Fruit fly (Drosophila melanogaster) whole organism, wandering third instar larva: ENCODE data around the gene CG34125.

Experiments used
- Abd-B ChIP-seq: fragments of >200 bp; optimal IDR thresholded peaks from 2 replicates; lab custom pipeline; 2017; ENCODE audit warnings: missing biosample characterization, missing genetic modification characterization
- CG32264 ChIP-seq: fragments of 200-800 bp; sonication (Bioruptor generic); optimal IDR thresholded peaks from 2 replicates; lab custom pipeline; 2016; ENCODE audit warnings: missing biosample characterization, missing genetic modification characterization
- CG9705 ChIP-seq: fragments of 200-800 bp; sonication (Bioruptor generic); optimal IDR thresholded peaks from 2 replicates; lab custom pipeline; 2018; ENCODE audit warnings: missing biosample characterization, mild to moderate bottlenecking, missing genetic modification characterization
- CrebA ChIP-seq: fragments of 200-800 bp; sonication (Bioruptor generic); optimal IDR thresholded peaks from 2 replicates; lab custom pipeline; 2016; ENCODE audit warnings: missing biosample characterization, mild to moderate bottlenecking, missing genetic modification characterization, borderline replicate concordance
- Dfd ChIP-seq: fragments of >200 bp; optimal IDR thresholded peaks from 2 replicates; lab custom pipeline; 2017; ENCODE audit warnings: missing biosample characterization, missing genetic modification characterization
- Dif ChIP-seq: fragments of 200-275, 200-300 bp; sonication (Bioruptor generic); optimal IDR thresholded peaks from 2 replicates; lab custom pipeline; 2018; ENCODE audit warnings: missing biosample characterization, missing genetic modification characterization; ENCODE audit not compliant: partially characterized antibody
- GATAd ChIP-seq: sonication (Bioruptor generic); optimal IDR thresholded peaks from 2 replicates; lab custom pipeline; 2016; ENCODE audit warnings: missing biosample characterization, missing genetic modification characterization
- HLH106 ChIP-seq: fragments of 200-800 bp; optimal IDR thresholded peaks from 3 replicates; lab custom pipeline; 2019; ENCODE audit warnings: missing biosample characterization, mild to moderate bottlenecking, missing genetic modification characterization, moderate library complexity
- Hnf4 ChIP-seq: fragments of 200-800 bp; sonication (Bioruptor generic); optimal IDR thresholded peaks from 2 replicates; lab custom pipeline; 2016; ENCODE audit warnings: missing biosample characterization, mild to moderate bottlenecking, missing genetic modification characterization
- Hr78 ChIP-seq: fragments of >200 bp; optimal IDR thresholded peaks from 2 replicates; lab custom pipeline; 2017; ENCODE audit warnings: missing biosample characterization, missing genetic modification characterization
- Hr83 ChIP-seq: fragments of 200-300 bp; sonication (Bioruptor generic); optimal IDR thresholded peaks from 2 replicates; lab custom pipeline; 2016; ENCODE audit warnings: missing biosample characterization, mild to moderate bottlenecking, missing genetic modification characterization, moderate library complexity; ENCODE audit not compliant: poor library complexity, severe bottlenecking
- Jra ChIP-seq: sonication (Bioruptor generic); optimal IDR thresholded peaks from 2 replicates; lab custom pipeline; 2016; ENCODE audit warnings: missing biosample characterization, missing genetic modification characterization
- Mio ChIP-seq: sonication (Bioruptor generic); optimal IDR thresholded peaks from 2 replicates; lab custom pipeline; 2016; ENCODE audit warnings: missing biosample characterization, missing genetic modification characterization
- Myc ChIP-seq: fragments of >200 bp; optimal IDR thresholded peaks from 2 replicates; lab custom pipeline; 2017
- N ChIP-seq: fragments of >200 bp; optimal IDR thresholded peaks from 2 replicates; lab custom pipeline; 2018; ENCODE audit warnings: missing biosample characterization, missing external identifiers, missing genetic modification characterization
- OdsH ChIP-seq: fragments of 200-800 bp; sonication (Bioruptor generic); optimal IDR thresholded peaks from 2 replicates; lab custom pipeline; 2016; ENCODE audit warnings: missing biosample characterization, mild to moderate bottlenecking, missing genetic modification characterization
- Rel ChIP-seq, 2 experiments: fragments of 200-800 bp; sonication (Bioruptor generic) in 1 of 2; optimal IDR thresholded peaks; 2 replicates in 1 of 2; 3 replicates in 1 of 2; lab custom pipeline; 2016 to 2019; ENCODE audit warnings: mild to moderate bottlenecking in 2 of 2, missing biosample characterization in 2 of 2, missing genetic modification characterization in 2 of 2, moderate library complexity in 1 of 2
- Sp1 ChIP-seq: fragments of 200-800 bp; sonication (Bioruptor generic); optimal IDR thresholded peaks from 3 replicates; lab custom pipeline; 2019; ENCODE audit warnings: missing biosample characterization, mild to moderate bottlenecking, missing genetic modification characterization, moderate library complexity
- Vsx2 ChIP-seq: fragments of 200-300, 225-300 bp; sonication (Bioruptor generic); optimal IDR thresholded peaks from 2 replicates; lab custom pipeline; 2018; ENCODE audit warnings: missing biosample characterization, missing genetic modification characterization; ENCODE audit not compliant: partially characterized antibody
- br ChIP-seq: fragments of 200-800 bp; sonication (Bioruptor generic); optimal IDR thresholded peaks from 2 replicates; lab custom pipeline; 2016; ENCODE audit warnings: missing biosample characterization, missing genetic modification characterization
- brk ChIP-seq: fragments of 200-800 bp; sonication (Bioruptor generic); optimal IDR thresholded peaks from 2 replicates; lab custom pipeline; 2016; ENCODE audit warnings: missing biosample characterization, mild to moderate bottlenecking, missing genetic modification characterization
- dl ChIP-seq, 2 experiments: fragments of 175-275, 200-275 bp in 1 of 2; fragments of 200-275 bp in 1 of 2; sonication (Bioruptor generic); optimal IDR thresholded peaks; lab custom pipeline; 2018; ENCODE audit warnings: mild to moderate bottlenecking in 2 of 2, missing biosample characterization in 2 of 2, missing genetic modification characterization in 2 of 2, moderate library complexity in 2 of 2; ENCODE audit not compliant: partially characterized antibody in 2 of 2, insufficient read depth in 1 of 2
- dmrt93B ChIP-seq: fragments of 200-800 bp; sonication (Bioruptor generic); optimal IDR thresholded peaks from 2 replicates; lab custom pipeline; 2018; ENCODE audit warnings: missing biosample characterization, mild to moderate bottlenecking, missing genetic modification characterization
- dsf ChIP-seq: sonication (Bioruptor generic); optimal IDR thresholded peaks from 2 replicates; lab custom pipeline; 2016; ENCODE audit warnings: missing biosample characterization, missing genetic modification characterization, borderline replicate concordance
- ey ChIP-seq: fragments of 200-800 bp; sonication (Bioruptor generic); optimal IDR thresholded peaks from 2 replicates; lab custom pipeline; 2016; ENCODE audit warnings: missing biosample characterization, missing genetic modification characterization
- foxo ChIP-seq, 2 experiments: fragments of 200-800 bp; sonication (Bioruptor generic); optimal IDR thresholded peaks; 2 replicates in 1 of 2; 3 replicates in 1 of 2; lab custom pipeline; 2016 to 2017; ENCODE audit warnings: missing biosample characterization in 2 of 2, missing genetic modification characterization in 2 of 2
- fru ChIP-seq: fragments of 200-800 bp; sonication (Bioruptor generic); optimal IDR thresholded peaks from 3 replicates; lab custom pipeline; 2016; ENCODE audit warnings: missing biosample characterization, mild to moderate bottlenecking, missing genetic modification characterization
- h ChIP-seq: fragments of 200-800 bp; sonication (Bioruptor generic); optimal IDR thresholded peaks from 3 replicates; lab custom pipeline; 2016; ENCODE audit warnings: missing biosample characterization, mild to moderate bottlenecking, missing genetic modification characterization
- jim ChIP-seq: fragments of 175-275, 200-325 bp; sonication (Bioruptor generic); optimal IDR thresholded peaks from 2 replicates; lab custom pipeline; 2016; ENCODE audit warnings: missing biosample characterization, mild to moderate bottlenecking, missing genetic modification characterization
- lola ChIP-seq: fragments of >200 bp; optimal IDR thresholded peaks from 2 replicates; lab custom pipeline; 2017; ENCODE audit warnings: missing biosample characterization, missing genetic modification characterization
- pan ChIP-seq: fragments of >200 bp; optimal IDR thresholded peaks from 2 replicates; lab custom pipeline; 2017
- psq ChIP-seq: fragments of 200-800 bp; sonication (Bioruptor generic); optimal IDR thresholded peaks from 3 replicates; lab custom pipeline; 2017; ENCODE audit warnings: missing biosample characterization, mild to moderate bottlenecking, missing genetic modification characterization, moderate library complexity
- rgr ChIP-seq: fragments of 200-800 bp; sonication (Bioruptor generic); optimal IDR thresholded peaks from 3 replicates; lab custom pipeline; 2016; ENCODE audit warnings: missing biosample characterization, mild to moderate bottlenecking, missing genetic modification characterization
- sage ChIP-seq: fragments of 200-800 bp; sonication (Bioruptor generic); optimal IDR thresholded peaks from 2 replicates; lab custom pipeline; 2016; ENCODE audit warnings: missing biosample characterization, mild to moderate bottlenecking, missing genetic modification characterization
- sv ChIP-seq: fragments of 200-800 bp; sonication (Bioruptor generic); optimal IDR thresholded peaks from 3 replicates; lab custom pipeline; 2016; ENCODE audit warnings: missing biosample characterization, missing genetic modification characterization
- tai ChIP-seq: sonication (Bioruptor generic); optimal IDR thresholded peaks from 2 replicates; lab custom pipeline; 2016; ENCODE audit warnings: missing biosample characterization, missing genetic modification characterization
- usp ChIP-seq: fragments of >200 bp; optimal IDR thresholded peaks from 2 replicates; lab custom pipeline; 2017; ENCODE audit warnings: missing biosample characterization, missing genetic modification characterization
- woc ChIP-seq: sonication (Bioruptor generic); optimal IDR thresholded peaks from 2 replicates; lab custom pipeline; 2016; ENCODE audit warnings: missing biosample characterization, mild to moderate bottlenecking, missing genetic modification characterization

CG34125 gene

DNA sequence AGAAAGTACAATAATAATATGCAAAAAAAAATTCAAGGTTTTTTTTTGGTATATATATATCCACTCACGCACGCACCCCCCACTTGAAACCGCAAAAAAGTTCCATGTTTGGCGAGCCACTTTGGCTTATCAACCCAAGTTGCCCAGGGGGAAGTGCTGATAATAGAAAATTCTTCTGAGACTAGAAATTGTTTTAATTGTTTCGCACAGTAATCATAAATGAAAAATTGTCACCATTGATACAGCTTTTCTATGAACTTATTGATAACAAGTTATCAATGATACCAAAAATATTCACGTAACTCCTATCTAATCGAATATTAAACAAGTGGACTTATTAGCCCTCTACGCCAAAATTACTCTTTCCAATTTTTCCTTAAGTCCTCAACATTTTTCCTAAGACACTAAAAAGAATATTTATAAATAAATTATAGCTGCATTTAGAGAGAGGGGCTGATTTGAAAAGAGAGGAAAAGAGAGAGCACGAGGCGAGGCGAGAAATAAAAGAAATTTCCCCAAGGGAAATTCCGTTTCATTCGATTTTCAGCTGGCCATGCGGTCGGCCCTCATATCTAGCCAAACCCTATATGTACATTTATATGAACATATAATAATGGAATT, 33.2 kb downstream of the CG34125 start:
- TF ChIP-seq N (no peak), Rel (GFP tag; optimal IDR thresholded peaks at IDR 0.05; lab: Kevin White, UChicago) (no peak), Rel (tag; optimal IDR thresholded peaks at IDR 0.05; lab: Kevin White, UChicago) (no peak), Hr83 (GFP tag; lab: Kevin White, UChicago) (no peak)

DNA sequence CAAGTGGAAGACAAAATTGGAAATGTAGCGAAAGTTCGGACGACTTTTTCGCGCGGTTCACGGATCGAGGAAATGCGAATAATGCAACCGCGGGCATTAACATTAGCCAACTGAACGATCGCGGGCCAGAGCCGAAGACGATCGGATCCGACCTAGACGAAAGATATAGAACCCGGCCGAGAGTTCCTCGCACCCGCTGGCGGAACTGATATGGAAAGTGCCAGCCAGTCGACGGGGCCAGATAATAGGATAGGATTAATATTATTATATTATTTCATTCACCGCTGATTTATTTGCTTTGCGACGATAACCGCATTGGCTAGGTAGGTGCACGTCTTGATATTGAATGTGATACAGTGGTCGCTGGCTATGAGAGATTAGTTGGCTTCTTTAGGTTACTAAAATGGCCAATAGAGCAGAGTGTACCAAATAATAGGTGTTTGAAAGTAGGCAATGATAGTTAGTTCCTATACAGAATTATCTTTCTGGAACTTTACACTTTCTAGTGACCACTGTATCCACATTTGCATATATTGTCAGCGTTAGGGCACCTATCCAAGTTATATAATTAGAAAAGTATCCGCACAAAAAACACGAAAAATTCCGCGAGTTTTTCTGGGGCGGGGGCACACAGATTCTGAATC, 34.0 kb downstream of the CG34125 start:
- TF ChIP-seq Hnf4 (peak; percentile 75), CG32264 (GFP tag; lab: Kevin White, UChicago) (peak; percentile 56), br (peak; percentile 79), Myc (lab: Kevin White, UChicago) (no peak), dl (GFP tag; optimal IDR thresholded peaks at IDR 0.05; lab: Kevin White, UChicago; ENCODE audit: insufficient read depth in 1 of 2, partially characterized antibody in 2 of 2) (no peak), brk (peak; percentile 25), fru (peak; percentile 73), Sp1 (peak; percentile 49), ey (GFP tag; lab: Kevin White, UChicago) (peak; percentile 81), Rel (GFP tag; optimal IDR thresholded peaks at IDR 0.05; lab: Kevin White, UChicago) (no peak), Rel (tag; optimal IDR thresholded peaks at IDR 0.05; lab: Kevin White, UChicago) (peak; percentile 7), lola (GFP tag; lab: Kevin White, UChicago) (no peak), woc (GFP tag; lab: Kevin White, UChicago) (no peak), Mio (peak; percentile 49), foxo (GFP tag; optimal IDR thresholded peaks at IDR 0.05; lab: Kevin White, UChicago) (peak; percentile 24 to 84), Hr78 (no peak), sv (peak; percentile 26), Abd-B (GFP tag; lab: Kevin White, UChicago) (no peak), rgr (peak; percentile 81), CrebA (GFP tag; lab: Kevin White, UChicago) (peak; percentile 44), dmrt93B (GFP tag; lab: Kevin White, UChicago) (peak; percentile 23), CG9705 (peak; percentile 27), Jra (no peak), HLH106 (peak; percentile 79), OdsH (peak; percentile 59), pan (lab: Kevin White, UChicago) (no peak), Vsx2 (GFP tag; lab: Kevin White, UChicago) (no peak), psq (GFP tag; lab: Kevin White, UChicago) (peak; percentile 7), tai (peak; percentile 73), h (GFP tag; lab: Kevin White, UChicago) (peak; percentile 85)

DNA sequence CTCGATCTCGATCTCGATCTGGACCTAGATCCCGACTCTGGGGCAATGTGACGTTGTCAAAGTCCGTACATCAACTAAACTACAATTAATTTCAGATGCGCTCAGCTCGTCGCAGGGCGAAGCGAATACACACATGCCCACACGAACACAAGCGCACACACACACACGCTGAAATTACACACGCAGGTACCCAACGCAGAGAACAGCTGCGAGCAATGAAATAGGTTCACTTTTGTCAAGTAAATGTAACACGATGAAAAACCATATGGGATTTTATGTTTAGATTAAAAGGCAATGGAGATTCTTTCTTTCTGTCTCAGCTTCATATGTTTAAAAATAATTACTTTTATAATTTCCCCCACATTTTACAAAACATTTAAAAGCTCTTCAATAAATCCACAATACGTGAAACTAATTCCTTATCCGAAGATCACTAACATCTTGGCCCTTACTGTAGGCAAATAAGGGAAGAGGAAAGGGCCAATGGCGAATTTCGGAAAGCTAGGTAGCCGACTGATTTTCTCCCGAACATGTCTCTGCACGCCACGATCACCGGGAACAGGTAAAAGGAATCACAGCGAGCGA, 34.9 kb downstream of the CG34125 start:
- TF ChIP-seq GATAd (GFP tag; lab: Kevin White, UChicago) (no peak), Dif (peak; percentile 21), usp (GFP tag; lab: Kevin White, UChicago) (no peak), Hr78 (no peak), N (no peak), jim (GFP tag; lab: Kevin White, UChicago) (no peak), rgr (peak; percentile 85), brk (peak; percentile 71), Hnf4 (peak; percentile 85), Vsx2 (GFP tag; lab: Kevin White, UChicago) (no peak), lola (GFP tag; lab: Kevin White, UChicago) (no peak), CG9705 (peak; percentile 76), Jra (peak; percentile 82), br (peak; percentile 93), pan (lab: Kevin White, UChicago) (no peak), fru (peak; percentile 95), CG32264 (GFP tag; lab: Kevin White, UChicago) (peak; percentile 76), psq (GFP tag; lab: Kevin White, UChicago) (peak; percentile 89), woc (GFP tag; lab: Kevin White, UChicago) (peak; percentile 96), Abd-B (GFP tag; lab: Kevin White, UChicago) (no peak), Rel (GFP tag; optimal IDR thresholded peaks at IDR 0.05; lab: Kevin White, UChicago) (peak; percentile 63), Rel (tag; optimal IDR thresholded peaks at IDR 0.05; lab: Kevin White, UChicago) (peak; percentile 62), CrebA (GFP tag; lab: Kevin White, UChicago) (no peak), Hr83 (GFP tag; lab: Kevin White, UChicago) (no peak), Myc (lab: Kevin White, UChicago) (no peak), tai (peak; percentile 84), Sp1 (peak; percentile 96), dmrt93B (GFP tag; lab: Kevin White, UChicago) (peak; percentile 73), sage (peak; percentile 69), HLH106 (peak; percentile 89), h (GFP tag; lab: Kevin White, UChicago) (peak; percentile 92), ey (GFP tag; lab: Kevin White, UChicago) (peak; percentile 91), dsf (peak; percentile 51), Dfd (GFP tag; lab: Kevin White, UChicago) (no peak), foxo (GFP tag; optimal IDR thresholded peaks at IDR 0.05; lab: Kevin White, UChicago) (peak; percentile 52 to 88), sv (peak; percentile 64), OdsH (peak; percentile 88), dl (GFP tag; optimal IDR thresholded peaks at IDR 0.05; lab: Kevin White, UChicago; ENCODE audit: insufficient read depth in 1 of 2, partially characterized antibody in 2 of 2) (no peak), Mio (peak; percentile 6)
- TF ChIP-seq, all 38 proteins: peak for 24
